Worm (Caenorhabditis elegans): Measurements from ENCODE around the gene mans-3.
A peak's percentile ranks its signal among the peaks of the same experiment; 100 is the strongest.

Gene mans-3

ce11 chrX:5199245-5199644, 34.0 kb downstream of the mans-3 start:
- TF ChIP-seq nhr-12 (tag; optimal IDR thresholded peaks at IDR 0.05) (no peak), lin-15B (tag; optimal IDR thresholded peaks at IDR 0.05) (no peak), daf-12 (tag; optimal IDR thresholded peaks at IDR 0.05) (no peak), fkh-10 (GFP tag; optimal IDR thresholded peaks at IDR 0.05) (no peak), ceh-82 (tag; optimal IDR thresholded peaks at IDR 0.05) (no peak), snpc-4 (tag; optimal IDR thresholded peaks at IDR 0.05) (no peak), nfya-1 (tag; optimal IDR thresholded peaks at IDR 0.05; ENCODE audit: insufficient read depth) (no peak), nhr-77 (tag; optimal IDR thresholded peaks at IDR 0.05) (no peak), unc-39 (tag; optimal IDR thresholded peaks at IDR 0.05) (no peak), eor-1 (tag; optimal IDR thresholded peaks at IDR 0.05) (no peak), lin-39 (tag; optimal IDR thresholded peaks at IDR 0.05) (no peak), nhr-25 (tag; optimal IDR thresholded peaks at IDR 0.05) (no peak), nhr-23 (tag; optimal IDR thresholded peaks at IDR 0.05) (no peak), ama-1 (optimal IDR thresholded peaks at IDR 0.05) (no peak), jun-1 (tag; optimal IDR thresholded peaks at IDR 0.05) (no peak), pqm-1 (tag; optimal IDR thresholded peaks at IDR 0.05) (no peak), elt-3 (tag; optimal IDR thresholded peaks at IDR 0.05) (no peak), ceh-16 (tag; optimal IDR thresholded peaks at IDR 0.05) (no peak)

- TF ChIP-seq skn-1 (tag; optimal IDR thresholded peaks at IDR 0.05), result no peak
- peak; percentile 58 for TF ChIP-seq unc-62 (GFP tag; optimal IDR thresholded peaks at IDR 0.05)
- TF ChIP-seq mdl-1 (tag; optimal IDR thresholded peaks at IDR 0.05), result no peak
- TF ChIP-seq nhr-11 (tag; optimal IDR thresholded peaks at IDR 0.05), result peak; percentile 72
- TF ChIP-seq egl-5 (tag; optimal IDR thresholded peaks at IDR 0.05), result peak; percentile 27
These were observed 34.7 kb downstream of the mans-3 start for ce11 chrX:5199825-5200373.

ce11 chrX:5201860-5202259, 36.7 kb downstream of the mans-3 start:
- TF ChIP-seq lsy-12 (tag; optimal IDR thresholded peaks at IDR 0.05) (no peak), egl-5 (tag; optimal IDR thresholded peaks at IDR 0.05) (peak; percentile 83), lin-39 (tag; optimal IDR thresholded peaks at IDR 0.05) (peak; percentile 53), nhr-11 (tag; optimal IDR thresholded peaks at IDR 0.05) (no peak)

ce11 chrX:5202399-5202798, 37.2 kb downstream of the mans-3 start:
- TF ChIP-seq fkh-10 (GFP tag; optimal IDR thresholded peaks at IDR 0.05), result no peak
- no peak for TF ChIP-seq pha-4 (tag; optimal IDR thresholded peaks at IDR 0.05)
- peak; percentile 18 for TF ChIP-seq pqm-1 (tag; optimal IDR thresholded peaks at IDR 0.05)
- peak; percentile 52 for TF ChIP-seq elt-2 (tag; optimal IDR thresholded peaks at IDR 0.05)

ce11 chrX:5202923-5203322, 37.7 kb downstream of the mans-3 start:
- TF ChIP-seq jun-1 (tag; optimal IDR thresholded peaks at IDR 0.05) (no peak), pqm-1 (tag; optimal IDR thresholded peaks at IDR 0.05) (no peak), egl-27 (tag; optimal IDR thresholded peaks at IDR 0.05) (no peak), fkh-2 (tag; optimal IDR thresholded peaks at IDR 0.05) (no peak), elt-2 (tag; optimal IDR thresholded peaks at IDR 0.05) (no peak), ZK546.5 (tag; optimal IDR thresholded peaks at IDR 0.05) (no peak), nhr-25 (tag; optimal IDR thresholded peaks at IDR 0.05) (no peak), elt-1 (tag; optimal IDR thresholded peaks at IDR 0.05) (no peak), lin-15B (tag; optimal IDR thresholded peaks at IDR 0.05) (no peak), fos-1 (tag; optimal IDR thresholded peaks at IDR 0.05) (no peak), ztf-11 (tag; optimal IDR thresholded peaks at IDR 0.05) (no peak), ceh-16 (tag; optimal IDR thresholded peaks at IDR 0.05) (no peak), lsy-12 (tag; optimal IDR thresholded peaks at IDR 0.05) (no peak), snpc-4 (tag; optimal IDR thresholded peaks at IDR 0.05) (no peak), nhr-11 (tag; optimal IDR thresholded peaks at IDR 0.05) (no peak)

DNA sequence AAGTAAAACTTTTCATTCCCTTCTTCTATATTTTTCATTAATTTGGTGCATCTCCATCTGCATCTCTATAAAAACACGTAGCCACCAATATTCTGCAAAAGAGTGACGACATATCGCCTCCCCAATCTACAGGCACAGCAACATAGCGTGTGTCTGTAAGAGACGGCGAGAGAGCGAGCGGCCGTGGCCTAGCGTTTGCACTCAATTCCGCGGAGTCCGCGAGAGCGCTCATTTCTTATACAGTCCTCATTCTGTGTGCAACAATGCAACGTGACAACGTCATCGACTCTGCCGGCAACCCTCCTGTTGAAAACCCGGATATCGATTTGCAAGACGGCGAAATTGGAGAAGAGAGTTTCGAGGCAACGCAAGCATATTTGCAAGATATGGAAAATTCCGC, 40.4 kb downstream of the mans-3 start, which contains the start of gene H28G03.2:
H28G03.2 (plus strand) TSS at position 200 of the 400 bp plus-strand sequence.
- TF ChIP-seq elt-2 (tag; optimal IDR thresholded peaks at IDR 0.05) (peak; percentile 14), lin-39 (tag; optimal IDR thresholded peaks at IDR 0.05) (peak; percentile 15), nfya-1 (tag; optimal IDR thresholded peaks at IDR 0.05; ENCODE audit: insufficient read depth) (peak; percentile 1), lin-15B (tag; optimal IDR thresholded peaks at IDR 0.05) (no peak), hmg-11 (tag; optimal IDR thresholded peaks at IDR 0.05) (peak; percentile 2), elt-3 (tag; optimal IDR thresholded peaks at IDR 0.05) (no peak)
